Fruit fly (Drosophila melanogaster) whole organism, embryonic: ENCODE data around the gene Gale.
A peak's percentile ranks its signal among the peaks of the same experiment; 100 is the strongest.

Experiments
- CG10209 ChIP-seq: fragments of 200-800 bp; sonication (Bioruptor generic); optimal IDR thresholded peaks from 3 replicates; lab custom pipeline; 2017; ENCODE audit warnings: missing biosample characterization, mild to moderate bottlenecking, missing genetic modification characterization, missing genetic modification reagents
- CG10959 ChIP-seq: fragments of 200-800 bp; sonication (Bioruptor generic); IDR thresholded peaks from 2 replicates; pipeline ENCODE4 v1.3.6; 2022; ENCODE audit warnings: missing biosample characterization, missing genetic modification characterization
- CG10979 ChIP-seq: fragments of 200-800 bp; sonication (Bioruptor generic); optimal IDR thresholded peaks from 2 replicates; lab custom pipeline; 2018; ENCODE audit warnings: missing biosample characterization, mild to moderate bottlenecking, missing genetic modification characterization, moderate library complexity
- CG11504 ChIP-seq: fragments of 200-800 bp; sonication (Bioruptor generic); optimal IDR thresholded peaks from 3 replicates; lab custom pipeline; 2019; ENCODE audit warnings: missing biosample characterization, mild to moderate bottlenecking, missing genetic modification characterization, moderate library complexity
- CG15011 ChIP-seq: fragments of 200-800 bp; sonication (Bioruptor generic); optimal IDR thresholded peaks from 3 replicates; lab custom pipeline; 2018; ENCODE audit warnings: missing biosample characterization, mild to moderate bottlenecking, missing genetic modification characterization
- CG15601 ChIP-seq: fragments of 200-800 bp; sonication (Bioruptor generic); optimal IDR thresholded peaks from 3 replicates; lab custom pipeline; 2019; ENCODE audit warnings: missing biosample characterization, mild to moderate bottlenecking, missing genetic modification characterization, moderate library complexity
- CG1603 ChIP-seq: fragments of 200-800 bp; sonication (Bioruptor generic); optimal IDR thresholded peaks from 2 replicates; lab custom pipeline; 2019; ENCODE audit warnings: missing biosample characterization, mild to moderate bottlenecking, missing genetic modification characterization, moderate library complexity
- CG16863 ChIP-seq: fragments of 200-800 bp; sonication (Bioruptor generic); optimal IDR thresholded peaks from 3 replicates; lab custom pipeline; 2016; ENCODE audit warnings: missing biosample characterization, missing genetic modification characterization
- CG17568 ChIP-seq: fragments of 200-800 bp; sonication (Bioruptor generic); optimal IDR thresholded peaks from 2 replicates; lab custom pipeline; 2018; ENCODE audit warnings: missing biosample characterization, mild to moderate bottlenecking, missing genetic modification characterization, moderate library complexity
- CG18262 ChIP-seq: fragments of 200-800 bp; optimal IDR thresholded peaks from 3 replicates; lab custom pipeline; 2019; ENCODE audit warnings: missing biosample characterization, mild to moderate bottlenecking, missing genetic modification characterization, moderate library complexity
- CG18476 ChIP-seq: fragments of 200-800 bp; sonication (Bioruptor generic); optimal IDR thresholded peaks from 2 replicates; lab custom pipeline; 2016; ENCODE audit warnings: missing biosample characterization, mild to moderate bottlenecking, missing genetic modification characterization
- CG2875 ChIP-seq: fragments of 200-800 bp; sonication (Bioruptor generic); optimal IDR thresholded peaks from 2 replicates; lab custom pipeline; 2017; ENCODE audit warnings: missing biosample characterization, mild to moderate bottlenecking, missing genetic modification characterization, missing genetic modification reagents
- CG3163 ChIP-seq: fragments of 200-800 bp; sonication (Bioruptor generic); optimal IDR thresholded peaks from 3 replicates; lab custom pipeline; 2016; ENCODE audit warnings: missing biosample characterization, missing genetic modification characterization
- CG32767 ChIP-seq: fragments of 200-800 bp; sonication (Bioruptor generic); IDR thresholded peaks from 2 replicates; pipeline ENCODE4 v1.3.6; 2022; ENCODE audit warnings: missing biosample characterization, missing genetic modification characterization
- CG32772 ChIP-seq: fragments of 200-800 bp; sonication (Bioruptor generic); IDR thresholded peaks from 2 replicates; pipeline ENCODE4 v1.3.6; 2022; ENCODE audit warnings: missing biosample characterization, missing genetic modification characterization
- CG34422 ChIP-seq: fragments of 200-800 bp; sonication (Bioruptor generic); IDR thresholded peaks from 3 replicates; pipeline ENCODE4 v1.3.6; 2022; ENCODE audit warnings: missing biosample characterization, missing genetic modification characterization
- CG3847 ChIP-seq: fragments of 200-800 bp; sonication (Bioruptor generic); IDR thresholded peaks from 2 replicates; pipeline ENCODE4 v1.3.6; 2022; ENCODE audit warnings: missing biosample characterization, missing genetic modification characterization
- CG7556 ChIP-seq: fragments of 200-800 bp; sonication (Bioruptor generic); optimal IDR thresholded peaks from 2 replicates; lab custom pipeline; 2017; ENCODE audit warnings: missing biosample characterization, mild to moderate bottlenecking, missing genetic modification characterization
- CG8359 ChIP-seq: fragments of 200-800 bp; sonication (Bioruptor generic); optimal IDR thresholded peaks from 2 replicates; lab custom pipeline; 2017; ENCODE audit warnings: missing biosample characterization, mild to moderate bottlenecking, missing genetic modification characterization, borderline replicate concordance
- Dbx ChIP-seq: fragments of 200-800 bp; sonication (Bioruptor generic); IDR thresholded peaks from 3 replicates; pipeline ENCODE4 v1.3.6; 2022; ENCODE audit warnings: missing biosample characterization, missing genetic modification characterization
- Dll ChIP-seq: fragments of 200-800 bp; sonication (Bioruptor generic); IDR thresholded peaks from 4 replicates; pipeline ENCODE4 v1.3.6; 2022; ENCODE audit warnings: missing biosample characterization, missing genetic modification characterization; ENCODE audit not compliant: partially characterized antibody
- Drgx ChIP-seq: fragments of 200-800 bp; sonication (Bioruptor generic); IDR thresholded peaks from 2 replicates; pipeline ENCODE4 v1.3.6; 2022; ENCODE audit warnings: missing biosample characterization, missing genetic modification characterization
- Eip74EF ChIP-seq, 2 experiments: fragments of 200-800 bp in 1 of 2; fragments of >200 bp in 1 of 2; sonication (Bioruptor generic) in 1 of 2; optimal IDR thresholded peaks; 2 replicates each; lab custom pipeline; 2017 to 2019; ENCODE audit warnings: missing biosample characterization in 2 of 2, missing genetic modification characterization in 2 of 2, mild to moderate bottlenecking in 1 of 2, moderate library complexity in 1 of 2
- H15 ChIP-seq: fragments of 200-800 bp; sonication (Bioruptor generic); IDR thresholded peaks from 3 replicates; pipeline ENCODE4 v1.3.6; 2022; ENCODE audit warnings: missing biosample characterization, missing genetic modification characterization
- HHEX ChIP-seq: fragments of 200-800 bp; sonication (Bioruptor generic); optimal IDR thresholded peaks from 3 replicates; lab custom pipeline; 2017; ENCODE audit warnings: missing biosample characterization, mild to moderate bottlenecking, missing genetic modification characterization, missing genetic modification reagents
- HLH3B ChIP-seq: fragments of 200-800 bp; sonication (Bioruptor generic); IDR thresholded peaks from 2 replicates; pipeline ENCODE4 v1.3.6; 2022; ENCODE audit warnings: missing biosample characterization, missing genetic modification characterization
- Hey ChIP-seq: fragments of 200-800 bp; sonication (Bioruptor generic); optimal IDR thresholded peaks from 3 replicates; lab custom pipeline; 2018; ENCODE audit warnings: missing biosample characterization, mild to moderate bottlenecking, missing genetic modification characterization
- Lhr ChIP-seq: fragments of 200-800 bp; sonication (Bioruptor generic); optimal IDR thresholded peaks from 3 replicates; lab custom pipeline; 2017; ENCODE audit warnings: mild to moderate bottlenecking, missing biosample characterization, missing genetic modification reagents, missing genetic modification characterization
- NfI ChIP-seq: fragments of 200-800 bp; sonication (Bioruptor generic); optimal IDR thresholded peaks from 3 replicates; lab custom pipeline; 2018; ENCODE audit warnings: missing biosample characterization, mild to moderate bottlenecking, missing genetic modification characterization, moderate library complexity
- Oli ChIP-seq: fragments of 200-800 bp; sonication (Bioruptor generic); optimal IDR thresholded peaks from 2 replicates; lab custom pipeline; 2018; ENCODE audit warnings: missing biosample characterization, mild to moderate bottlenecking, missing genetic modification characterization, moderate library complexity
- Rx ChIP-seq: fragments of 200-800 bp; sonication (Bioruptor generic); IDR thresholded peaks from 2 replicates; pipeline ENCODE4 v1.3.6; 2022; ENCODE audit warnings: missing biosample characterization, missing genetic modification characterization
- al ChIP-seq: fragments of 200-800 bp; sonication (Bioruptor generic); IDR thresholded peaks from 2 replicates; pipeline ENCODE4 v1.3.6; 2022; ENCODE audit warnings: missing biosample characterization, missing genetic modification characterization
- bsh ChIP-seq, 2 experiments: fragments of 200-800 bp; sonication (Bioruptor generic); optimal IDR thresholded peaks; 2 replicates each; lab custom pipeline; 2017 to 2018; ENCODE audit warnings: mild to moderate bottlenecking in 2 of 2, missing biosample characterization in 2 of 2, missing genetic modification characterization in 2 of 2, moderate library complexity in 1 of 2
- cas ChIP-seq: fragments of 200-800 bp; sonication (Bioruptor generic); IDR thresholded peaks from 2 replicates; pipeline ENCODE4 v1.3.6; 2022; ENCODE audit warnings: missing biosample characterization, missing genetic modification characterization
- chif ChIP-seq, 2 experiments: fragments of 200-800 bp; sonication (Bioruptor generic); optimal IDR thresholded peaks; 3 replicates each; lab custom pipeline; 2016; ENCODE audit warnings: missing biosample characterization in 2 of 2, missing genetic modification characterization in 2 of 2
- dmrt99B ChIP-seq: fragments of 200-800 bp; sonication (Bioruptor generic); optimal IDR thresholded peaks from 2 replicates; lab custom pipeline; 2018; ENCODE audit warnings: missing biosample characterization, mild to moderate bottlenecking, missing genetic modification characterization, moderate library complexity
- ems ChIP-seq: fragments of 200-800 bp; sonication (Bioruptor generic); optimal IDR thresholded peaks from 3 replicates; lab custom pipeline; 2016; ENCODE audit warnings: missing biosample characterization, missing genetic modification characterization
- hbn ChIP-seq: fragments of 200-800 bp; sonication (Bioruptor generic); IDR thresholded peaks from 2 replicates; pipeline ENCODE4 v1.3.6; 2022; ENCODE audit warnings: missing biosample characterization, missing genetic modification characterization; ENCODE audit not compliant: partially characterized antibody
- jing ChIP-seq: fragments of 200-800 bp; sonication (Bioruptor generic); optimal IDR thresholded peaks from 2 replicates; lab custom pipeline; 2018; ENCODE audit warnings: missing biosample characterization, mild to moderate bottlenecking, missing genetic modification characterization
- ken ChIP-seq: fragments of 200-800 bp; sonication (Bioruptor generic); IDR thresholded peaks from 3 replicates; pipeline ENCODE4 v1.3.6; 2022; ENCODE audit warnings: missing biosample characterization, missing genetic modification characterization
- lola ChIP-seq, 3 experiments: fragments of >200 bp in 2 of 3; fragments of 200-800 bp in 1 of 3; sonication (Bioruptor generic) in 1 of 3; optimal IDR thresholded peaks; 2 replicates each; lab custom pipeline; 2017 to 2019; ENCODE audit warnings: missing biosample characterization in 3 of 3, missing genetic modification characterization in 3 of 3, mild to moderate bottlenecking in 1 of 3, moderate library complexity in 1 of 3
- otp ChIP-seq: fragments of 200-800 bp; sonication (Bioruptor generic); IDR thresholded peaks from 3 replicates; pipeline ENCODE4, ENCODE4 v1.3.6; 2022; ENCODE audit warnings: missing biosample characterization, missing genetic modification characterization
- rib ChIP-seq: fragments of 200-800 bp; sonication (Bioruptor generic); IDR thresholded peaks from 2 replicates; pipeline ENCODE4 v1.3.6; 2022; ENCODE audit warnings: missing biosample characterization, missing genetic modification characterization
- row ChIP-seq: fragments of 200-800 bp; sonication (Bioruptor generic); IDR thresholded peaks from 3 replicates; pipeline ENCODE4 v1.3.6; 2022; ENCODE audit warnings: missing biosample characterization, missing genetic modification characterization
- sim ChIP-seq: fragments of 200-800 bp; sonication (Bioruptor generic); IDR thresholded peaks from 2 replicates; pipeline ENCODE4 v1.3.6; 2022; ENCODE audit warnings: missing biosample characterization, missing genetic modification characterization
- slou ChIP-seq: fragments of 200-800 bp; sonication (Bioruptor generic); optimal IDR thresholded peaks from 3 replicates; lab custom pipeline; 2016; ENCODE audit warnings: missing biosample characterization, missing genetic modification characterization
- ssp ChIP-seq: fragments of 200-800 bp; sonication (Bioruptor generic); IDR thresholded peaks from 2 replicates; pipeline ENCODE4 v1.3.6; 2022; ENCODE audit warnings: missing biosample characterization, missing genetic modification characterization
- unpg ChIP-seq: fragments of 200-800 bp; sonication (Bioruptor generic); optimal IDR thresholded peaks from 3 replicates; lab custom pipeline; 2018; ENCODE audit warnings: missing biosample characterization, mild to moderate bottlenecking, missing genetic modification characterization, moderate library complexity
- zf30C ChIP-seq: fragments of 200-800 bp; sonication (Bioruptor generic); optimal IDR thresholded peaks from 3 replicates; lab custom pipeline; 2018; ENCODE audit warnings: missing biosample characterization, mild to moderate bottlenecking, missing genetic modification characterization

Gale gene

DNA sequence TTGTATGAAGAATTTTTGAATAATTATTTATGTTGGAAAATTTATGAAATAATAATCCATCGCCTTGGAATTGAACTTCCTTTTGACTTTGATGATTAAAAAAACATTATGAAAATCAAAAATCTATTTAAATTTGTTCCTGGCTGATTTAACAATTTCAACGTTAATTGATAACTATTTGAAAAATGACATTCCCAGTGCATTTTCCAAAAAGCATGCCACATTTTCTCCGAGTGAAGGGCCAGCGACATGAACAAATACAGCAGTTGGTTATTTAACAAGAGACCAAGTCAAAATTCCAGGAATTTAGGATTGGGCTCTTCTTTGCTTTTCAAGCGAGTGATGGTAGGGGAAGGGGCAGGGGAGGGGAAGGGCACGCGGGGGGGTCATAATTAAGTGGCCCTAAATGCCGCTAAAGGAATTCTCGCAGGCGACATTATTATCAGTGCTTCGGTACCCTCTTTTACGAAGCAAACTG, 26.0 kb upstream of the Gale start (continued):
- no peak for TF ChIP-seq Dbx (GFP tag; lab: Robert Waterston, UW)
- TF ChIP-seq hbn (GFP tag; lab: Robert Waterston, UW) = no peak
- TF ChIP-seq Dll = no peak
- TF ChIP-seq CG17568 (GFP tag; lab: Kevin White, UChicago) = peak; percentile 30
- TF ChIP-seq ssp = 0 out of 2 replicates have a peak, but pooled peaks have one; percentile 9
- no peak for TF ChIP-seq CG32767 (GFP tag; lab: Robert Waterston, UW)
- no peak for TF ChIP-seq Rx
- TF ChIP-seq CG10209 (GFP tag; lab: Kevin White, UChicago) = peak; percentile 48
- TF ChIP-seq bsh (GFP tag; optimal IDR thresholded peaks at IDR 0.05; lab: Kevin White, UChicago) = peak; percentile 71 to 77
- TF ChIP-seq CG3847 = no peak
- TF ChIP-seq CG18476 (GFP tag; lab: Kevin White, UChicago) = no peak
- no peak for TF ChIP-seq Eip74EF (GFP tag; optimal IDR thresholded peaks at IDR 0.05; lab: Kevin White, UChicago)
- TF ChIP-seq slou = no peak
- no peak for TF ChIP-seq cas (GFP tag; lab: Robert Waterston, UW)
- TF ChIP-seq CG15011 (GFP tag; lab: Kevin White, UChicago) = no peak
- TF ChIP-seq HHEX (GFP tag; lab: Kevin White, UChicago) = no peak
- peak; percentile 60 for TF ChIP-seq CG7556
- TF ChIP-seq Lhr (GFP tag; lab: Kevin White, UChicago) = peak; percentile 17
- TF ChIP-seq sim (GFP tag; lab: Robert Waterston, UW) = no peak
- TF ChIP-seq Hey (tag; lab: Kevin White, UChicago) = no peak
- TF ChIP-seq CG10959 (GFP tag; lab: Robert Waterston, UW) = 0 out of 2 replicates have a peak, but pooled peaks have one; percentile 10
- no peak for TF ChIP-seq ems (GFP tag; lab: Kevin White, UChicago)
- TF ChIP-seq CG34422 (GFP tag; lab: Robert Waterston, UW) = 0 out of 3 replicates have a peak, but pooled peaks have one; percentile 21
- peak; percentile 38; the same call in 2 of the 3 replicates for TF ChIP-seq row (GFP tag; lab: Robert Waterston, UW)
- peak; percentile 50 for TF ChIP-seq CG2875 (GFP tag; lab: Kevin White, UChicago)
- no peak for TF ChIP-seq al
- TF ChIP-seq chif (GFP tag; optimal IDR thresholded peaks at IDR 0.05; lab: Kevin White, UChicago) = peak; percentile 19 to 65
- no peak for TF ChIP-seq CG16863 (GFP tag; lab: Kevin White, UChicago)
- TF ChIP-seq, all 482 proteins: peak for 145

- TF ChIP-seq CG8359 (GFP tag; lab: Kevin White, UChicago) = no peak
- TF ChIP-seq NfI (GFP tag; lab: Kevin White, UChicago) = peak; percentile 10
- peak in 1 of 3 experiments; percentile 47 for TF ChIP-seq lola (GFP tag; optimal IDR thresholded peaks at IDR 0.05; lab: Kevin White, UChicago)
- TF ChIP-seq jing (GFP tag; lab: Kevin White, UChicago) = peak; percentile 8
- no peak for TF ChIP-seq zf30C (GFP tag; lab: Kevin White, UChicago)
- no peak for TF ChIP-seq Eip74EF (GFP tag; optimal IDR thresholded peaks at IDR 0.05; lab: Kevin White, UChicago)
- peak; percentile 37 for TF ChIP-seq CG15601 (tag; lab: Kevin White, UChicago)
- no peak for TF ChIP-seq rib (GFP tag; lab: Robert Waterston, UW)
- TF ChIP-seq H15 = peak; percentile 18; the same call in 1 of the 3 replicates
- TF ChIP-seq HLH3B (GFP tag; lab: Robert Waterston, UW) = peak; percentile 34; the same call in 1 of the 2 replicates
- TF ChIP-seq CG11504 (tag; lab: Kevin White, UChicago) = peak; percentile 31
- TF ChIP-seq CG32772 (GFP tag; lab: Robert Waterston, UW) = peak; percentile 45; the same call in 1 of the 2 replicates
- peak; percentile 41 for TF ChIP-seq dmrt99B
- TF ChIP-seq Drgx = peak; percentile 69
- peak; percentile 18 for TF ChIP-seq unpg (GFP tag; lab: Kevin White, UChicago)
- TF ChIP-seq otp (GFP tag; lab: Robert Waterston, UW) = no peak
- TF ChIP-seq ssp = peak; percentile 28
- TF ChIP-seq ken (GFP tag; lab: Robert Waterston, UW) = 0 out of 3 replicates have a peak, but pooled peaks have one; percentile 21
- no peak for TF ChIP-seq CG3163
- peak; percentile 22 for TF ChIP-seq Oli (tag; lab: Kevin White, UChicago)
- peak; percentile 71 for TF ChIP-seq CG18262
- TF ChIP-seq CG10979 (tag; lab: Kevin White, UChicago) = peak; percentile 43
- peak; percentile 64 for TF ChIP-seq CG1603 (tag; lab: Kevin White, UChicago)
Observed at dm6 chr3L:623556-623955, 24.8 kb upstream of the Gale start.
